2 fruit fly cellular contexts compared by ENCODE assay signal in the genomic region with DNA sequence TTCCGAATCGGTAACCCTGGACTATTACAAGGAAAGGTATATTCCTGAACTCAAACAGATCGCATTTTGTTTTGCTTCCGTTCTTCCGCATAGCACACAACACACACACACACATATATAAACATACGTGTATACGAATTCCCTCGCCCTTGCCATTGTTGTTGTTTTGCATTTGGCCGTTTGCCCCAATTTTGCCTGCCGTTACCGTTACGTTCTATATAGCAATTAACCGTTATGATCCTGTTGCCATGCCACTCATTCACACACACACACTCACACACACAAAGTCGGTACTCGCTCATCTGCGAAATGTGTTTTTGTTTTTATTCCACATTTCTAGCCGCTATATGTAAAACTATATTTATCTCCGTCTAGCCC.
A peak's percentile ranks its signal among the peaks of the same experiment; 100 is the strongest.
TF ChIP-seq lines count a peak whose summit lies in the region.

No protein-coding gene starts in this region.

- no peak for TF ChIP-seq CTCF in whole organism, embryonic (GFP tag; optimal IDR thresholded peaks at IDR 0.05; lab: Kevin White, UChicago)

TF ChIP-seq in whole organism, adult, 20 proteins besides CTCF, POLR2A, EP300 and RAD21:
- TF ChIP-seq Clk (GFP tag; optimal IDR thresholded peaks at IDR 0.05; lab: Kevin White, UChicago) (no peak), Hr96 (GFP tag; optimal IDR thresholded peaks at IDR 0.05; lab: Kevin White, UChicago) (no peak), Mnt (GFP tag; optimal IDR thresholded peaks at IDR 0.05; lab: Kevin White, UChicago) (no peak), bab1 (GFP tag; optimal IDR thresholded peaks at IDR 0.05; lab: Kevin White, UChicago) (no peak), pad (GFP tag; optimal IDR thresholded peaks at IDR 0.05; lab: Kevin White, UChicago) (peak; percentile 88), Crg-1 (GFP tag; optimal IDR thresholded peaks at IDR 0.05; lab: Kevin White, UChicago) (no peak), ovo (GFP tag; optimal IDR thresholded peaks at IDR 0.05; lab: Kevin White, UChicago) (peak; percentile 86), CG33017 (tag; optimal IDR thresholded peaks at IDR 0.05; lab: Kevin White, UChicago) (no peak), CG11617 (GFP tag; optimal IDR thresholded peaks at IDR 0.05; lab: Kevin White, UChicago) (no peak), toe (GFP tag; optimal IDR thresholded peaks at IDR 0.05; lab: Kevin White, UChicago) (no peak), CG5204 (GFP tag; optimal IDR thresholded peaks at IDR 0.05; lab: Kevin White, UChicago) (no peak), CG7045 (GFP tag; optimal IDR thresholded peaks at IDR 0.05; lab: Kevin White, UChicago) (no peak), cnc (optimal IDR thresholded peaks at IDR 0.05; lab: Kevin White, UChicago) (no peak), tj (GFP tag; optimal IDR thresholded peaks at IDR 0.05; lab: Kevin White, UChicago) (peak; percentile 4), CG12768 (GFP tag; optimal IDR thresholded peaks at IDR 0.05; lab: Kevin White, UChicago) (no peak), cic (GFP tag; optimal IDR thresholded peaks at IDR 0.05; lab: Kevin White, UChicago) (peak; percentile 8), kay (GFP tag; lab: Kevin White, UChicago; ENCODE audit: borderline replicate concordance) (no peak)

TF ChIP-seq in whole organism, embryonic, 481 proteins besides CTCF, POLR2A, EP300 and RAD21:
- TF ChIP-seq sd (tag; optimal IDR thresholded peaks at IDR 0.05; lab: Kevin White, UChicago), result peak; percentile 28
- no peak for TF ChIP-seq fu2 (GFP tag; optimal IDR thresholded peaks at IDR 0.05; lab: Kevin White, UChicago)
- TF ChIP-seq cg (GFP tag; optimal IDR thresholded peaks at IDR 0.05; lab: Kevin White, UChicago), result peak; percentile 71
- peak in 1 of 2 experiments; percentile 70 for TF ChIP-seq Eip74EF (GFP tag; optimal IDR thresholded peaks at IDR 0.05; lab: Kevin White, UChicago)
- peak; percentile 27 for TF ChIP-seq HmgD (GFP tag; optimal IDR thresholded peaks at IDR 0.05; lab: Kevin White, UChicago)
- TF ChIP-seq CG34376 (GFP tag; optimal IDR thresholded peaks at IDR 0.05; lab: Kevin White, UChicago), result no peak
- peak; percentile 41 for TF ChIP-seq nerfin-1 (tag; optimal IDR thresholded peaks at IDR 0.05; lab: Kevin White, UChicago)
